Fruit fly (Drosophila melanogaster) Kc167 (cell line): ENCODE data around the gene DIP-kappa.

ENCODE experiments used
- Myc ChIP-seq: fragments of >200 bp; optimal IDR thresholded peaks from 2 replicates; lab custom pipeline; 2017; ENCODE audit warnings: missing external identifiers
- Sin3A ChIP-seq: fragments of >200 bp; optimal IDR thresholded peaks from 2 replicates; lab custom pipeline; 2018; ENCODE audit warnings: missing external identifiers
- h ChIP-seq: fragments of >200 bp; optimal IDR thresholded peaks from 3 replicates; lab custom pipeline; 2018; ENCODE audit warnings: missing external identifiers
- insv ChIP-seq: fragments of >200 bp; optimal IDR thresholded peaks from 3 replicates; lab custom pipeline; 2018; ENCODE audit warnings: missing external identifiers
- psq ChIP-seq: fragments of >200 bp; optimal IDR thresholded peaks from 2 replicates; lab custom pipeline; 2017; ENCODE audit warnings: missing external identifiers
- ttk ChIP-seq: sonication (Bioruptor generic); optimal IDR thresholded peaks from 2 replicates; lab custom pipeline; 2017; ENCODE audit warnings: missing external identifiers

The DIP-kappa gene

DNA sequence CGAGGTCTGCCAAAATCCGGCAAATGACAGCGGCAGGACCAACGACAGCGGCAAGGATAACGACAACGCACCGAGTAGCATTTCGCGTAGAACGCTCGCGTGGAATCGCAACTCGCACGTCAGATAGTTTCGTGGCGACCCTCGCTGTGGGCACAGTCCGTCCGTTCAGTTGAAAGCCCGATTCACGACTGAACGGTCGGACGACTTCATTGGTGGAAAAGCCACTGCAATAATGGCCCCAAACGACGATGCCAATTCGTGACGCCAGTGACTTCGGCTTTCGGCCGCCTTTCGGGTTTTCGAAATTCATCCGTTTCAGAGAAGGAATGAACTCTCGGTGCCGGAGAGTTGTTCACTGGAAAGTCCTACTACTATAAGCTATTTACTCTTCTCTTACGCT is at the start of gene DIP-kappa:
TSS of gene DIP-kappa (minus strand) at position 200 of the 400 bp plus-strand sequence.
- no peak for TF ChIP-seq insv (lab: Kevin White, UChicago)
- TF ChIP-seq h (lab: Kevin White, UChicago): no peak
- TF ChIP-seq ttk (lab: Kevin White, UChicago): no peak
- TF ChIP-seq psq: no peak
- no peak for TF ChIP-seq Myc (lab: Kevin White, UChicago)

DNA sequence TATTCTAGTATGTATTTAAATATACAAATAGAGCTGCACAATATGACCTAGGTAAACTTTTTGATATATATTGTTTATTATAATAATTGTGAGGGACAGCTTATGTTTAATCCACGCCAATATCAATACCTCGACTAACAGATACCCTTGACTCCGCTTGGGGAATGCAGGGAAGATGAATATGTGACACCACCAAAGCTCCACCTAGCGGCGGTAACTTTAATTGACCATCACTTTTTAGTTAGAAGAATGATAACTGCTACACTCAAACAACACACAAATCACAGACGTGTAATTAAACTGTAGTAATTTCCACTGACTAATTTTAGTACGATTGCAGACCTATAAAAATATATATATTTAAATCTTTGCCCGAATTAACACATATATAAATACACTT is 46.0 kb upstream of the DIP-kappa start:
- no peak for TF ChIP-seq insv (lab: Kevin White, UChicago)
- TF ChIP-seq Sin3A: no peak
- no peak for TF ChIP-seq ttk (lab: Kevin White, UChicago)
- TF ChIP-seq h (lab: Kevin White, UChicago): no peak
- no peak for TF ChIP-seq Myc (lab: Kevin White, UChicago)
- TF ChIP-seq psq: no peak

DNA sequence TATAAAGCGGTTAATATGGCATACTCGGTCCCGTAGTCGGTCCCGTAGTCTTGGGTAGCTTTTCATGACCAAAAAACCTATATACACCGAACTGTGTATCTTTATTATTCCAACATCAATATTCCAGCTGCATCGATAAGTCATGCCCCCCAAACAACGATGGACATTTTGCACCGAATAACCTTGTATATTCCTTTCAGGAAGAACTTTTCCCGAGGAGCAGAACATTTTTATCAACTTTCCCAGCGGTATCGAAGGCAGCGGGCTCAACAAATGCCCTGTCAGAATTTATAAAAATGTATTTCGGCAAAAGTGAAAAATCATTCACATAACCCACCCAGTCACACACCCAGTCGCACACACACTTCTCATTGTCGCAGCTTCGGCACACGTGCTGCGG is 29.5 kb upstream of the DIP-kappa start, which contains the start of gene TM9SF4:
TSS of gene TM9SF4 (plus strand) at position 301 of the 400 bp plus-strand sequence.
- no peak for TF ChIP-seq psq
- no peak for TF ChIP-seq Myc (lab: Kevin White, UChicago)
- no peak for TF ChIP-seq ttk (lab: Kevin White, UChicago)
- no peak for TF ChIP-seq h (lab: Kevin White, UChicago)

dm6 chr2L:13735838-13736237 is 18.7 kb upstream of the DIP-kappa start, which contains the start of gene nur:
TSS of gene nur (plus strand) at chr2L:13736138.
- TF ChIP-seq psq: no peak
- TF ChIP-seq ttk (lab: Kevin White, UChicago): no peak
- no peak for TF ChIP-seq Sin3A
- no peak for TF ChIP-seq h (lab: Kevin White, UChicago)
- TF ChIP-seq Myc (lab: Kevin White, UChicago): no peak

DNA sequence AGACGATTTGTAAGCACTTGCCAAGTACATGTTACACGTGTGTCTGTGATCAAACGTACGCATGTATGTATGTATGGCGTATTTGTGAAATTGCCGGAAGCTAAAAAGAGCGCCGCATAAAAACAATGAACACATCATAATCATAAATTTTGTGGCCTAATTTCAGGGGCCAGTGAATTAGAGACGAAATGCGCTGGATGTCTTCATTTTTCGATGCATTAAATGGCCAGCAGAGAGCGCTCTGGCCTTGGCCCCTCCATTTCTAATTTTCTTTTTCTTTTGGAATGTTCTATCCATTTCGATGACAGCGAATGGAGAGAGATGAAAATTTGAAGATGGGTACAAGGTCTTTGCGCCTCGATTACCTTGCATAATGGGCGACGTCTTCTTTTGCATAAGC is 15.2 kb upstream of the DIP-kappa start:
- TF ChIP-seq Myc (lab: Kevin White, UChicago): no peak
- TF ChIP-seq psq: no peak

- no peak for TF ChIP-seq Myc (lab: Kevin White, UChicago)
- TF ChIP-seq psq: no peak
- TF ChIP-seq h (lab: Kevin White, UChicago): no peak
- no peak for TF ChIP-seq Sin3A
- no peak for TF ChIP-seq ttk (lab: Kevin White, UChicago)
- TF ChIP-seq insv (lab: Kevin White, UChicago): no peak
Measured at dm6 chr2L:13723542-13723941, 6.4 kb upstream of the DIP-kappa start, which contains the start of gene CG9014. TSS of gene CG9014 (minus strand) at chr2L:13723642.

DNA sequence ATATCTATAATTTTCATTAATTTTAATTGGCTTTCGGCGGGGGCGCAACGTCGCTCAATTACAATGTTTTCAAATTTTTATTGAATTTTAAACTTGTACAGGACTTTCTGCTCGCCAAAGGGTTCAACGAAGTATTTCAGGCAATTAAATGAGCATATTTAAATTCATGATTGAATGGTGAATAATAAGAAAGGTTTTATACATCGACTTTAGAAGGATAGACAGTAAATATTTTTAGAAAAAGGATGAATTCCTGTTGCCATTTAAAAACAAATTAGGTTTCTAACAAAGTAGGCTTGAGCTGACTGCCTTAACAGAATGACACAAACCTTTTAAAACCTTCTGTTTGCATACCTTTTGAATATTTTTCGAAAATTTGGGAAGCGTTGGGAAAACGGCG is 9.2 kb downstream of the DIP-kappa start, which contains the start of gene Gpo3:
TSS of gene Gpo3 (plus strand) at position 301 of the 400 bp plus-strand sequence.
- TF ChIP-seq psq: no peak
- TF ChIP-seq Myc (lab: Kevin White, UChicago): no peak
- no peak for TF ChIP-seq insv (lab: Kevin White, UChicago)
- TF ChIP-seq Sin3A: no peak

dm6 chr2L:13699057-13699456 is 18.1 kb downstream of the DIP-kappa start:
- TF ChIP-seq insv (lab: Kevin White, UChicago) (no peak), h (lab: Kevin White, UChicago) (no peak), Myc (lab: Kevin White, UChicago) (no peak), ttk (lab: Kevin White, UChicago) (no peak), Sin3A (no peak), psq (no peak)

dm6 chr2L:13666017-13666667 is 51.0 kb downstream of the DIP-kappa start:
- TF ChIP-seq psq (no peak), insv (lab: Kevin White, UChicago) (no peak), Sin3A (no peak), Myc (lab: Kevin White, UChicago) (no peak), ttk (lab: Kevin White, UChicago) (no peak), h (lab: Kevin White, UChicago) (no peak)

dm6 chr2L:13665025-13665881 is 51.9 kb downstream of the DIP-kappa start, which contains the start of gene CG18507:
TSS of gene CG18507 (plus strand) at chr2L:13665525.
- no peak for TF ChIP-seq ttk (lab: Kevin White, UChicago)
- no peak for TF ChIP-seq h (lab: Kevin White, UChicago)
- TF ChIP-seq Sin3A: no peak
- TF ChIP-seq Myc (lab: Kevin White, UChicago): no peak
- no peak for TF ChIP-seq psq
- no peak for TF ChIP-seq insv (lab: Kevin White, UChicago)

- TF ChIP-seq psq: no peak
Measured at dm6 chr2L:13641887-13642826, 75.0 kb downstream of the DIP-kappa start, which contains the start of gene ics. TSS of gene ics (minus strand) at chr2L:13642602.

DNA sequence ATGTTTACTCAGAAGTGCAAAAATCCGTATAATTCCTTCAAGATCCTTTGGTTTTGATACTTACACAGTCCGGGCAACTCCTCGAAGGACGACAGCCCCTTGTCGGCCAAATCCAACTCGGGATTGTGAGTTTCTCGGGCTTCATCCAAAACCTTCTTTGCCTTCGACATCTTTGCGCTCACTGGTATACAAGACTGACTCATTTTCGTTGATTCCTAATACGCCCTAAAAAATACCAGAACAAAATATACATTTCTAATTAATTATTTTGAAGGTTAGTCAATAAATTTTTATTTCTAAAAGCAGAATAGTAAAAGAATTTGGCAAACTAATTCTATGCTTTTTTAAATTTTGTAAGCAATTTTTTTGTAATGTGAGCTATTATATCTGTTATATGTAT is 76.1 kb downstream of the DIP-kappa start:
- TF ChIP-seq Myc (lab: Kevin White, UChicago): no peak
